Worm (Caenorhabditis elegans) whole organism, mixed stage, embryonic: ENCODE results near the gene fbxb-38.
A peak's percentile ranks its signal among the peaks of the same experiment; 100 is the strongest.

Experiments used
- M03D4.4 ChIP-seq: sonication (generic microtip); optimal IDR thresholded peaks from 2 replicates; lab custom pipeline; 2017; ENCODE audit warnings: mild to moderate bottlenecking, missing genetic modification characterization, missing compliant biosample characterization
- bed-3 ChIP-seq: fragments of 200-800 bp; sonication (Bioruptor generic); optimal IDR thresholded peaks from 3 replicates; lab custom pipeline; 2018; ENCODE audit warnings: mild to moderate bottlenecking, missing genetic modification characterization, moderate library complexity, missing compliant biosample characterization
- blmp-1 ChIP-seq: fragments of 150-350 bp; optimal IDR thresholded peaks from 2 replicates; lab custom pipeline; 2014; ENCODE audit warnings: missing biosample characterization, missing genetic modification characterization
- ceh-39 ChIP-seq: fragments of 150-350 bp; optimal IDR thresholded peaks from 2 replicates; lab custom pipeline; 2014; ENCODE audit warnings: missing biosample characterization, missing genetic modification characterization
- ceh-43 ChIP-seq: fragments of 200-800 bp; sonication (Bioruptor generic); optimal IDR thresholded peaks from 2 replicates; lab custom pipeline; 2018; ENCODE audit warnings: mild to moderate bottlenecking, missing genetic modification characterization, moderate library complexity, missing compliant biosample characterization
- ceh-83 ChIP-seq: fragments of 200-800 bp; sonication (Bioruptor generic); optimal IDR thresholded peaks from 2 replicates; lab custom pipeline; 2018; ENCODE audit warnings: mild to moderate bottlenecking, missing genetic modification characterization, missing compliant biosample characterization
- ces-1 ChIP-seq: fragments of 150-350 bp; optimal IDR thresholded peaks from 2 replicates; lab custom pipeline; 2014; ENCODE audit warnings: missing biosample characterization, missing genetic modification reagents, missing genetic modification characterization
- cnd-1 ChIP-seq: fragments of 200-800 bp; sonication (Bioruptor generic); optimal IDR thresholded peaks from 2 replicates; lab custom pipeline; 2018; ENCODE audit warnings: mild to moderate bottlenecking, missing genetic modification characterization, missing compliant biosample characterization
- drap-1 ChIP-seq: fragments of 200-800 bp; sonication (Bioruptor generic); optimal IDR thresholded peaks from 3 replicates; lab custom pipeline; 2018; ENCODE audit warnings: mild to moderate bottlenecking, missing genetic modification characterization, missing compliant biosample characterization
- elt-1 ChIP-seq: sonication (generic microtip); optimal IDR thresholded peaks from 2 replicates; lab custom pipeline; 2017; ENCODE audit warnings: missing genetic modification characterization, mild to moderate bottlenecking, missing compliant biosample characterization, antibody characterized with exemption, moderate library complexity, borderline replicate concordance; ENCODE audit not compliant: insufficient read depth
- hlh-1 ChIP-seq: fragments of 150-350 bp; optimal IDR thresholded peaks from 2 replicates; lab custom pipeline; 2014; ENCODE audit warnings: missing biosample characterization, missing genetic modification reagents, missing genetic modification characterization
- lin-32 ChIP-seq: fragments of 200-800 bp; sonication (Bioruptor generic); optimal IDR thresholded peaks from 2 replicates; lab custom pipeline; 2018; ENCODE audit warnings: mild to moderate bottlenecking, missing genetic modification characterization, missing compliant biosample characterization
- lsy-2 ChIP-seq: fragments of 150-350 bp; optimal IDR thresholded peaks from 2 replicates; lab custom pipeline; 2014; ENCODE audit warnings: missing biosample characterization, missing genetic modification characterization
- mab-5 ChIP-seq: fragments of 150-350 bp; optimal IDR thresholded peaks from 2 replicates; lab custom pipeline; 2014; ENCODE audit warnings: missing biosample characterization, missing genetic modification characterization
- mep-1 ChIP-seq: fragments of 150-350 bp; optimal IDR thresholded peaks from 2 replicates; lab custom pipeline; 2017; ENCODE audit warnings: missing biosample characterization, missing genetic modification reagents, missing genetic modification characterization, inconsistent platforms
- mls-2 ChIP-seq: sonication (generic microtip); optimal IDR thresholded peaks from 2 replicates; lab custom pipeline; 2016; ENCODE audit warnings: mild to moderate bottlenecking, missing genetic modification characterization, moderate library complexity, missing compliant biosample characterization
- nhr-12 ChIP-seq: fragments of 150-350 bp; optimal IDR thresholded peaks from 2 replicates; lab custom pipeline; 2014; ENCODE audit warnings: missing biosample characterization, missing genetic modification characterization
- nhr-2 ChIP-seq: fragments of 150-350 bp; optimal IDR thresholded peaks from 2 replicates; lab custom pipeline; 2014; ENCODE audit warnings: missing biosample characterization, missing genetic modification characterization
- nhr-237 ChIP-seq: fragments of 150-350 bp; optimal IDR thresholded peaks from 2 replicates; lab custom pipeline; 2014; ENCODE audit warnings: missing biosample characterization, missing genetic modification characterization
- nhr-76 ChIP-seq: sonication (generic microtip); optimal IDR thresholded peaks from 2 replicates; lab custom pipeline; 2017; ENCODE audit warnings: missing biosample characterization, missing genetic modification characterization
- pha-4 ChIP-seq: fragments of 150-350 bp; optimal IDR thresholded peaks from 2 replicates; lab custom pipeline; 2018; ENCODE audit warnings: missing biosample characterization, missing genetic modification reagents, missing genetic modification characterization
- sem-2 ChIP-seq: fragments of 200-800 bp; sonication (Bioruptor generic); optimal IDR thresholded peaks from 2 replicates; lab custom pipeline; 2018; ENCODE audit warnings: mild to moderate bottlenecking, missing genetic modification characterization, missing compliant biosample characterization
- snpc-4 ChIP-seq: fragments of 150-350 bp; optimal IDR thresholded peaks from 2 replicates; lab custom pipeline; 2014; ENCODE audit warnings: missing biosample characterization, missing genetic modification characterization
- sptf-1 ChIP-seq: sonication (generic microtip); optimal IDR thresholded peaks from 2 replicates; lab custom pipeline; 2017; ENCODE audit warnings: mild to moderate bottlenecking, missing genetic modification characterization, moderate library complexity, missing compliant biosample characterization
- tbx-8 ChIP-seq: fragments of 200-800 bp; sonication (Bioruptor generic); optimal IDR thresholded peaks from 2 replicates; lab custom pipeline; 2018; ENCODE audit warnings: mild to moderate bottlenecking, missing genetic modification characterization, moderate library complexity, missing compliant biosample characterization
- unc-120 ChIP-seq: sonication (generic microtip); optimal IDR thresholded peaks from 2 replicates; lab custom pipeline; 2017; ENCODE audit warnings: missing genetic modification characterization, missing compliant biosample characterization; ENCODE audit not compliant: poor library complexity, severe bottlenecking
- unc-39 ChIP-seq: fragments of 150-350 bp; optimal IDR thresholded peaks from 2 replicates; lab custom pipeline; 2014; ENCODE audit warnings: missing biosample characterization, missing genetic modification characterization
- unc-62 ChIP-seq: fragments of 150-350 bp; optimal IDR thresholded peaks from 2 replicates; lab custom pipeline; 2014; ENCODE audit warnings: missing biosample characterization, missing genetic modification reagents, missing genetic modification characterization
- zip-8 ChIP-seq: fragments of 150-350 bp; optimal IDR thresholded peaks from 2 replicates; lab custom pipeline; 2014; ENCODE audit warnings: missing biosample characterization, missing genetic modification characterization
- ztf-11 ChIP-seq: fragments of 150-350 bp; optimal IDR thresholded peaks from 2 replicates; lab custom pipeline; 2014; ENCODE audit warnings: missing biosample characterization, missing genetic modification characterization

Gene fbxb-38

DNA sequence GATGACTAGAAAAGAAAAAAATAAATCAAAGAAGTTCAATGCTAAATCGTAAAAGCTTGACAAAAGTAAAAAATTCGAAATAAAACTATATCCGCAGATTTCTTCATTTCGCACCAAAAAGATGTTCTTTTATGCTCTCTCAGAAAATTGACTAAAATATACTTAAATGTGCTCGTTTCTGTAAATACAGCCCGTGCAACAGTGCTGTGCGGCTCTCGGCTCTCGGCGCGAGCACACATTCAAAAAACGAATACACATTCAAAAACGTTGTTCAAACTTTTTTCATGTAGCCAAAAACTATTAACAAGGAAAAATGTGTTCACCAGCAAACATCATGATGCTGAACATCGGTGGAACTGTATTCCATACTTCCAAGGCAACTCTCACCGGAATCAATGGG lies 27.7 kb downstream of the fbxb-38 start, which contains the start of gene C40A11.3:
Gene C40A11.3 (plus strand): TSS at position 301 of the 400 bp plus-strand sequence.
- TF ChIP-seq cnd-1 (tag; lab: Kevin White, UChicago) (no peak), nhr-2 (tag; lab: Kevin White, UChicago) (no peak), drap-1 (no peak), nhr-76 (no peak), blmp-1 (tag; lab: Kevin White, UChicago) (no peak), nhr-12 (no peak), lin-32 (no peak), elt-1 (no peak), snpc-4 (tag; lab: Kevin White, UChicago) (no peak), ceh-83 (GFP tag; lab: Kevin White, UChicago) (no peak), unc-120 (tag; lab: Kevin White, UChicago) (no peak), sem-2 (GFP tag; lab: Kevin White, UChicago) (no peak), unc-62 (no peak), tbx-8 (no peak), bed-3 (no peak), nhr-237 (tag; lab: Kevin White, UChicago) (no peak), mls-2 (tag; lab: Kevin White, UChicago) (no peak), ces-1 (GFP tag; lab: Kevin White, UChicago) (no peak), M03D4.4 (tag; lab: Kevin White, UChicago) (no peak)

DNA sequence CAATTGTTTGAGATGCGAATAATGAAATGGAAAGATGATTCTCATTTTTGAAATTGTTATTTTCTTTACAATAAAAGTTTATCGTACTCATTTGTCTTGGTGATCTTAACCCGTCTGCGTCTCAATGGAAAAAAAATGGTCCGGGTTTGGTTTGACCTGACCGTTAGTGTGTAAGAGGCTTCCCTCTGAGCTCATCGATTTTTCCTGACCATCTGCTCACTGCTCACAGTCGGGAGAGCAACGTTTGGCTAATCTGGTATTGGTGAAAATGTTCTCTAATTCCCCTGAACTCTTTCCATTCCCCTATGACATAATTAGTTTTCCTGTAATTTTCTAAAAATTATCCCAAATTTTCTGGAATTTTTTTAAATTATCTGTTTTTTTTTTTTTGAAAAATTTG lies 29.7 kb downstream of the fbxb-38 start:
- TF ChIP-seq nhr-2 (tag; lab: Kevin White, UChicago) (no peak), mls-2 (tag; lab: Kevin White, UChicago) (no peak), cnd-1 (tag; lab: Kevin White, UChicago) (peak; percentile 91), unc-120 (tag; lab: Kevin White, UChicago) (no peak), hlh-1 (no peak), bed-3 (no peak), unc-62 (no peak), elt-1 (no peak), pha-4 (tag; lab: Kevin White, UChicago) (no peak), lin-32 (peak; percentile 2), nhr-76 (no peak), sptf-1 (tag; lab: Kevin White, UChicago) (no peak), blmp-1 (tag; lab: Kevin White, UChicago) (no peak), snpc-4 (tag; lab: Kevin White, UChicago) (no peak)

- TF ChIP-seq zip-8 (tag; lab: Kevin White, UChicago), result no peak
- TF ChIP-seq cnd-1 (tag; lab: Kevin White, UChicago), result peak; percentile 74
- peak; percentile 55 for TF ChIP-seq lin-32
- no peak for TF ChIP-seq ztf-11 (tag; lab: Kevin White, UChicago)
- no peak for TF ChIP-seq ceh-43 (GFP tag; lab: Kevin White, UChicago)
- TF ChIP-seq bed-3, result no peak
- TF ChIP-seq nhr-2 (tag; lab: Kevin White, UChicago), result peak; percentile 35
These were observed 31.3 kb downstream of the fbxb-38 start, which contains the start of gene C40A11.4 for ce11 chrII:2137235-2137634. Gene C40A11.4, plus strand, starts transcription at chrII:2137422.

DNA sequence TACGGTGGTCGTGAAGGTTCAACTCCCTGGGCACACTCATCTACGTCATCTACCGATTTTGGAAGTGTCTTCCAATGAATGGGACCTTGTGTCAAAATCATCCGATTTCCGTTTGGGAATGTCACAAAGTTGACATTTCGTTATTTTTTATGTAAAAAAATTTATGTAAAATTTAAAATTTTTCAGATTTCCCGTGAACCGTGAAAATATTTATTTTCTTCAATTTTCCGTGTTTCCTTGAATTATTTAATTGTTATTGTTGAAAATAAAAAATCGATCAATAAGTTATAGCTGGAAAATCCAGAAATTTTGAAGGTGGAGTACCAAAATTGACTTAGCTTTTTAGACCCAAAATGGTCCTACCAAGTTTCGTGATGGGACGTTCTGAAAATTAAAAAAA lies 33.0 kb downstream of the fbxb-38 start, which contains the start of gene hpo-7:
Gene hpo-7 (minus strand): TSS at position 101 of the 400 bp plus-strand sequence.
- TF ChIP-seq bed-3, result no peak
- no peak for TF ChIP-seq mls-2 (tag; lab: Kevin White, UChicago)
- TF ChIP-seq unc-120 (tag; lab: Kevin White, UChicago), result no peak
- TF ChIP-seq lsy-2 (tag; lab: Kevin White, UChicago), result no peak
- no peak for TF ChIP-seq drap-1
- TF ChIP-seq ceh-83 (GFP tag; lab: Kevin White, UChicago), result no peak
- TF ChIP-seq nhr-2 (tag; lab: Kevin White, UChicago), result no peak
- TF ChIP-seq unc-39, result no peak

- no peak for TF ChIP-seq nhr-76
- TF ChIP-seq ceh-39 (tag; lab: Kevin White, UChicago), result peak; percentile 38
- no peak for TF ChIP-seq ceh-83 (GFP tag; lab: Kevin White, UChicago)
These were observed 37.8 kb downstream of the fbxb-38 start, which contains the start of gene sdz-28 for ce11 chrII:2130770-2131169. Gene sdz-28, plus strand, starts transcription at chrII:2131070.

ce11 chrII:2122762-2123161 lies 45.8 kb downstream of the fbxb-38 start:
- TF ChIP-seq mab-5 (no peak), unc-39 (no peak), zip-8 (tag; lab: Kevin White, UChicago) (no peak), elt-1 (no peak), ztf-11 (tag; lab: Kevin White, UChicago) (no peak), sem-2 (GFP tag; lab: Kevin White, UChicago) (no peak), mep-1 (no peak), lsy-2 (tag; lab: Kevin White, UChicago) (no peak)
